Fruit fly (Drosophila melanogaster): ENCODE measurements around the gene CG17744.

DNA sequence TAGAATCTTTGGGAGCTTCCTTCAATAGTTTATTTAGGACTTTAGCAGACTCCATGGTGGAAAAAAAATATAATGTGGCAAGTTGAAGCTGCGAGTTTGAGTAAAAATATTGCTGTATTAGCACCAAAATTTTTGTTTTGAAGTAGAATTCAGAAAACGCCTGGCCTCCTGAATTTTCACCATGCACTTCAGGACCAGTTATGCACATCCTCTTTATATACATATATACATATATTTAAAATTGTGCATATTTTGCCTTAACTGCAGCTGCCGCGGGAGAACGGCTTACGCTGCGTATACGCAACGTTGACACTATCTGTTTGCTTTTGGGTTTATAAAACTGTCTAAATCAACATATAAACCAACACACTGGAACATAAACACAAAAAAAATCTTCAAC is at the start of gene CG17744:
- TF ChIP-seq pad (GFP tag; optimal IDR thresholded peaks at IDR 0.05) = no peak
- no peak for TF ChIP-seq CG11617 (GFP tag; optimal IDR thresholded peaks at IDR 0.05)
- no peak for TF ChIP-seq ovo (GFP tag; optimal IDR thresholded peaks at IDR 0.05)
- no peak for TF ChIP-seq Crg-1 (GFP tag; optimal IDR thresholded peaks at IDR 0.05)
- TF ChIP-seq Mnt (GFP tag; optimal IDR thresholded peaks at IDR 0.05) = no peak
- TF ChIP-seq CG14711 (tag; optimal IDR thresholded peaks at IDR 0.05) = no peak
- TF ChIP-seq kay (GFP tag; ENCODE audit: borderline replicate concordance) = no peak
- TF ChIP-seq CG5204 (GFP tag; optimal IDR thresholded peaks at IDR 0.05) = no peak
- no peak for TF ChIP-seq cic (GFP tag; optimal IDR thresholded peaks at IDR 0.05)
- no peak for TF ChIP-seq CG1620 (GFP tag; optimal IDR thresholded peaks at IDR 0.05)

Measured in whole organism, adult.